Fruit fly (Drosophila melanogaster): Measurements from ENCODE around the gene CG43220.

CG43220 gene

dm6 chr2L:17514090-17514715 lies 27.8 kb downstream of the CG43220 start (continued):
- TF ChIP-seq mirr (GFP tag; optimal IDR thresholded peaks at IDR 0.05) (peak; percentile 50), CG10979 (tag; optimal IDR thresholded peaks at IDR 0.05) (peak; percentile 95), trem (tag; optimal IDR thresholded peaks at IDR 0.05) (peak; percentile 90), dpn (GFP tag; optimal IDR thresholded peaks at IDR 0.05) (no peak), CG6272 (GFP tag; IDR thresholded peaks at IDR 0.05) (peak; percentile 77), ftz-f1 (GFP tag; optimal IDR thresholded peaks at IDR 0.05) (no peak), pita (GFP tag; optimal IDR thresholded peaks at IDR 0.05) (no peak), emc (GFP tag; optimal IDR thresholded peaks at IDR 0.05) (no peak), wdn (GFP tag; IDR thresholded peaks at IDR 0.05) (peak; percentile 48; the same call in 1 of the 2 replicates), Sry-δ (GFP tag; optimal IDR thresholded peaks at IDR 0.05) (no peak), Hmr (GFP tag; optimal IDR thresholded peaks at IDR 0.05) (peak; percentile 90), CG11085 (GFP tag; IDR thresholded peaks at IDR 0.05) (peak; percentile 75), Bdp1 (GFP tag; optimal IDR thresholded peaks at IDR 0.05) (peak; percentile 59), run (tag; optimal IDR thresholded peaks at IDR 0.05) (peak; percentile 74), crp (GFP tag; optimal IDR thresholded peaks at IDR 0.05) (peak in 1 of 2 experiments; percentile 36), sim (GFP tag; IDR thresholded peaks at IDR 0.05) (peak; percentile 65; the same call in 1 of the 2 replicates), insv (GFP tag; optimal IDR thresholded peaks at IDR 0.05) (peak in 1 of 2 experiments; percentile 48), nerfin-2 (GFP tag; IDR thresholded peaks at IDR 0.05; ENCODE audit: partially characterized antibody) (no peak), CG3838 (GFP tag; optimal IDR thresholded peaks at IDR 0.05) (peak; percentile 66), crc (GFP tag; optimal IDR thresholded peaks at IDR 0.05) (peak; percentile 12), vvl (GFP tag; IDR thresholded peaks at IDR 0.05) (peak; percentile 93), ato (GFP tag; IDR thresholded peaks at IDR 0.05; ENCODE audit: partially characterized antibody) (no peak), ap (GFP tag; IDR thresholded peaks at IDR 0.05) (peak; percentile 77), CG11398 (GFP tag; optimal IDR thresholded peaks at IDR 0.05) (peak; percentile 55), Dad (GFP tag; optimal IDR thresholded peaks at IDR 0.05) (peak; percentile 55), nmo (GFP tag; optimal IDR thresholded peaks at IDR 0.05) (peak; percentile 92), CTCF (GFP tag; optimal IDR thresholded peaks at IDR 0.05) (peak; percentile 19), gcm2 (GFP tag; optimal IDR thresholded peaks at IDR 0.05) (no peak), Hr3 (GFP tag; optimal IDR thresholded peaks at IDR 0.05) (peak; percentile 86), CG11504 (tag; optimal IDR thresholded peaks at IDR 0.05) (peak; percentile 92), her (GFP tag; optimal IDR thresholded peaks at IDR 0.05) (no peak), Dll (GFP tag; IDR thresholded peaks at IDR 0.05; ENCODE audit: partially characterized antibody) (no peak), scrt (GFP tag; optimal IDR thresholded peaks at IDR 0.05) (peak; percentile 86), cg (GFP tag; optimal IDR thresholded peaks at IDR 0.05) (no peak), MESR4 (GFP tag; optimal IDR thresholded peaks at IDR 0.05) (peak; percentile 4), Sox100B (GFP tag; optimal IDR thresholded peaks at IDR 0.05) (peak; percentile 85), Ssrp (tag; optimal IDR thresholded peaks at IDR 0.05) (peak; percentile 89), CG15601 (tag; optimal IDR thresholded peaks at IDR 0.05) (peak; percentile 91), HLH54F (GFP tag; optimal IDR thresholded peaks at IDR 0.05) (peak; percentile 67), CG15514 (GFP tag; optimal IDR thresholded peaks at IDR 0.05) (peak; percentile 69), CG34422 (GFP tag; IDR thresholded peaks at IDR 0.05) (peak; percentile 88), hth (optimal IDR thresholded peaks at IDR 0.05) (no peak), CG13894 (tag; optimal IDR thresholded peaks at IDR 0.05) (peak; percentile 85), Doc3 (GFP tag; IDR thresholded peaks at IDR 0.05; ENCODE audit: partially characterized antibody) (no peak), fu2 (GFP tag; optimal IDR thresholded peaks at IDR 0.05) (peak; percentile 68), org-1 (GFP tag; optimal IDR thresholded peaks at IDR 0.05) (peak; percentile 85), fd102C (GFP tag; optimal IDR thresholded peaks at IDR 0.05) (peak; percentile 42), luna (GFP tag; optimal IDR thresholded peaks at IDR 0.05) (no peak), zen (tag; optimal IDR thresholded peaks at IDR 0.05) (peak; percentile 91), ro (GFP tag; IDR thresholded peaks at IDR 0.05) (peak; percentile 47; the same call in 1 of the 2 replicates)
